Fruit fly (Drosophila melanogaster) whole organism, embryonic: ENCODE data around the gene TBC1D16.

ENCODE experiments used
- Bgb ChIP-seq: fragments of 200-800 bp; sonication (Bioruptor generic); IDR thresholded peaks from 2 replicates; pipeline ENCODE4 v1.3.6; 2022; ENCODE audit warnings: missing biosample characterization, missing genetic modification characterization; ENCODE audit not compliant: partially characterized antibody
- CG1024 ChIP-seq: fragments of 200-800 bp; sonication (Bioruptor generic); IDR thresholded peaks from 2 replicates; pipeline ENCODE4 v1.3.6; 2022; ENCODE audit warnings: missing biosample characterization, missing genetic modification characterization
- CG10274 ChIP-seq: fragments of 200-800 bp; sonication (Bioruptor generic); optimal IDR thresholded peaks from 3 replicates; lab custom pipeline; 2017; ENCODE audit warnings: missing biosample characterization, mild to moderate bottlenecking, missing genetic modification characterization
- CG14965 ChIP-seq: fragments of 200-800 bp; sonication (Bioruptor generic); optimal IDR thresholded peaks from 2 replicates; lab custom pipeline; 2016; ENCODE audit warnings: missing biosample characterization, missing genetic modification characterization, borderline replicate concordance
- CG1529 ChIP-seq: fragments of 200-800 bp; sonication (Bioruptor generic); optimal IDR thresholded peaks from 3 replicates; lab custom pipeline; 2018; ENCODE audit warnings: missing biosample characterization, missing genetic modification characterization
- CG1602 ChIP-seq: fragments of 200-800 bp; sonication (Bioruptor generic); optimal IDR thresholded peaks from 3 replicates; lab custom pipeline; 2016; ENCODE audit warnings: missing biosample characterization, missing genetic modification characterization
- CG16813 ChIP-seq: fragments of 200-800 bp; sonication (Bioruptor generic); IDR thresholded peaks from 3 replicates; pipeline ENCODE4 v1.3.6; 2022; ENCODE audit warnings: missing biosample characterization, missing genetic modification characterization; ENCODE audit not compliant: partially characterized antibody
- CG34376 ChIP-seq: fragments of 200-800 bp; sonication (Bioruptor generic); optimal IDR thresholded peaks from 2 replicates; lab custom pipeline; 2018; ENCODE audit warnings: missing biosample characterization, mild to moderate bottlenecking, missing genetic modification characterization
- CG4404 ChIP-seq: fragments of 200-800 bp; sonication (Bioruptor generic); IDR thresholded peaks from 2 replicates; pipeline ENCODE4 v1.3.6; 2022; ENCODE audit warnings: missing biosample characterization, missing genetic modification characterization
- CG4617 ChIP-seq: fragments of 200-800 bp; sonication (Bioruptor generic); optimal IDR thresholded peaks from 3 replicates; lab custom pipeline; 2016; ENCODE audit warnings: missing biosample characterization, missing genetic modification characterization, borderline replicate concordance
- CG6175 ChIP-seq: fragments of 200-800 bp; sonication (Bioruptor generic); IDR thresholded peaks from 3 replicates; pipeline ENCODE4 v1.3.6; 2022; ENCODE audit warnings: missing biosample characterization, missing genetic modification characterization
- CG6791 ChIP-seq: fragments of 200-800 bp; sonication (Bioruptor generic); IDR thresholded peaks from 3 replicates; pipeline ENCODE4 v1.3.6; 2022; ENCODE audit warnings: missing biosample characterization, missing genetic modification characterization; ENCODE audit not compliant: partially characterized antibody
- CG7556 ChIP-seq: fragments of 200-800 bp; sonication (Bioruptor generic); optimal IDR thresholded peaks from 2 replicates; lab custom pipeline; 2017; ENCODE audit warnings: missing biosample characterization, mild to moderate bottlenecking, missing genetic modification characterization
- CG8281 ChIP-seq: fragments of 200-800 bp; sonication (Bioruptor generic); optimal IDR thresholded peaks from 2 replicates; lab custom pipeline; 2018; ENCODE audit warnings: missing biosample characterization, mild to moderate bottlenecking, missing genetic modification characterization, moderate library complexity
- CTCF ChIP-seq: fragments of 200-800 bp; sonication (Bioruptor generic); optimal IDR thresholded peaks from 2 replicates; lab custom pipeline; 2017; ENCODE audit warnings: missing biosample characterization, mild to moderate bottlenecking, missing genetic modification characterization, moderate library complexity
- CkIIα-i1 ChIP-seq: fragments of 200-800 bp; sonication (Bioruptor generic); IDR thresholded peaks from 2 replicates; pipeline ENCODE4 v1.3.6; 2022; ENCODE audit warnings: missing biosample characterization, missing genetic modification characterization
- Dek ChIP-seq: fragments of 200-800 bp; sonication (Bioruptor generic); optimal IDR thresholded peaks from 3 replicates; lab custom pipeline; 2019; ENCODE audit warnings: missing biosample characterization, mild to moderate bottlenecking, missing genetic modification characterization, moderate library complexity
- Drgx ChIP-seq: fragments of 200-800 bp; sonication (Bioruptor generic); IDR thresholded peaks from 2 replicates; pipeline ENCODE4 v1.3.6; 2022; ENCODE audit warnings: missing biosample characterization, missing genetic modification characterization
- Nf-YA ChIP-seq: fragments of 200-800 bp; sonication (Bioruptor generic); IDR thresholded peaks from 2 replicates; pipeline ENCODE4 v1.3.6; 2022; ENCODE audit warnings: missing biosample characterization, missing genetic modification characterization
- Nf-YB ChIP-seq: fragments of 200-800 bp; sonication (Bioruptor generic); optimal IDR thresholded peaks from 3 replicates; lab custom pipeline; 2019; ENCODE audit warnings: missing biosample characterization, mild to moderate bottlenecking, missing genetic modification characterization, moderate library complexity
- Rfx ChIP-seq: fragments of 200-800 bp; sonication (Bioruptor generic); IDR thresholded peaks from 2 replicates; pipeline ENCODE4 v1.3.6; 2022; ENCODE audit warnings: missing biosample characterization, missing genetic modification characterization
- Six4 ChIP-seq: fragments of 200-800 bp; sonication (Bioruptor generic); optimal IDR thresholded peaks from 2 replicates; lab custom pipeline; 2016; ENCODE audit warnings: missing biosample characterization, missing genetic modification characterization
- Sry-β ChIP-seq: fragments of 200-800 bp; sonication (Bioruptor generic); optimal IDR thresholded peaks from 2 replicates; lab custom pipeline; 2018; ENCODE audit warnings: missing biosample characterization, mild to moderate bottlenecking, missing genetic modification characterization, moderate library complexity
- Trl ChIP-seq, 3 experiments: fragments of >200 bp in 2 of 3; fragments of 200-800 bp in 1 of 3; sonication (Bioruptor generic) in 1 of 3; optimal IDR thresholded peaks; 2 replicates in 1 of 3; 3 replicates in 2 of 3; lab custom pipeline; 2016 to 2017; ENCODE audit warnings: missing biosample characterization in 1 of 3, missing genetic modification characterization in 1 of 3
- Usf ChIP-seq: fragments of 200-800 bp; sonication (Bioruptor generic); optimal IDR thresholded peaks from 2 replicates; lab custom pipeline; 2017; ENCODE audit warnings: missing genotype, missing biosample characterization, missing genetic modification characterization
- ab ChIP-seq: fragments of 200-800 bp; sonication (Bioruptor generic); optimal IDR thresholded peaks from 2 replicates; lab custom pipeline; 2016; ENCODE audit warnings: missing biosample characterization, missing genetic modification characterization
- al ChIP-seq: fragments of 200-800 bp; sonication (Bioruptor generic); IDR thresholded peaks from 2 replicates; pipeline ENCODE4 v1.3.6; 2022; ENCODE audit warnings: missing biosample characterization, missing genetic modification characterization
- bcd ChIP-seq: fragments of 200-800 bp; sonication (Bioruptor generic); optimal IDR thresholded peaks from 2 replicates; lab custom pipeline; 2017; ENCODE audit warnings: missing biosample characterization, mild to moderate bottlenecking, missing genetic modification characterization
- br ChIP-seq: fragments of >200 bp; optimal IDR thresholded peaks from 2 replicates; lab custom pipeline; 2017
- btn ChIP-seq: fragments of 200-800 bp; sonication (Bioruptor generic); optimal IDR thresholded peaks from 2 replicates; lab custom pipeline; 2016; ENCODE audit warnings: missing biosample characterization, missing genetic modification characterization
- ci ChIP-seq: fragments of 200-800 bp; sonication (Bioruptor generic); IDR thresholded peaks from 3 replicates; pipeline ENCODE4 v1.3.6; 2022; ENCODE audit warnings: missing biosample characterization, missing genetic modification characterization
- corto ChIP-seq: fragments of 200-800 bp; sonication (Bioruptor generic); optimal IDR thresholded peaks from 2 replicates; lab custom pipeline; 2016; ENCODE audit warnings: missing biosample characterization, mild to moderate bottlenecking, missing genetic modification characterization, moderate library complexity
- dan ChIP-seq: fragments of 200-800 bp; sonication (Bioruptor generic); IDR thresholded peaks from 2 replicates; pipeline ENCODE4 v1.3.6; 2022; ENCODE audit warnings: missing biosample characterization, missing genetic modification characterization
- dpn ChIP-seq, 2 experiments: fragments of 200-800 bp; sonication (Bioruptor generic); optimal IDR thresholded peaks; 3 replicates each; lab custom pipeline; 2016; ENCODE audit warnings: missing biosample characterization in 2 of 2, missing genetic modification characterization in 2 of 2
- exex ChIP-seq: fragments of 200-800 bp; sonication (Bioruptor generic); optimal IDR thresholded peaks from 4 replicates; lab custom pipeline; 2018; ENCODE audit warnings: missing biosample characterization, mild to moderate bottlenecking, missing genetic modification characterization, moderate library complexity
- fd96Cb ChIP-seq: fragments of 200-800 bp; sonication (Bioruptor generic); optimal IDR thresholded peaks from 2 replicates; lab custom pipeline; 2018; ENCODE audit warnings: missing biosample characterization, mild to moderate bottlenecking, missing genetic modification characterization, moderate library complexity
- gcm2 ChIP-seq: fragments of 200-800 bp; sonication (Bioruptor generic); optimal IDR thresholded peaks from 2 replicates; lab custom pipeline; 2016; ENCODE audit warnings: missing biosample characterization, missing genetic modification characterization
- ham ChIP-seq: fragments of 200-800 bp; sonication (Bioruptor generic); IDR thresholded peaks from 2 replicates; pipeline ENCODE4 v1.3.6; 2022; ENCODE audit warnings: missing biosample characterization, missing genetic modification characterization
- hth ChIP-seq: fragments of >200 bp; optimal IDR thresholded peaks from 2 replicates; lab custom pipeline; 2017; ENCODE audit warnings: inconsistent platforms
- insv ChIP-seq, 2 experiments: fragments of 200-800 bp; sonication (Bioruptor generic); optimal IDR thresholded peaks; 3 replicates each; lab custom pipeline; 2016 to 2018; ENCODE audit warnings: missing biosample characterization in 2 of 2, missing genetic modification characterization in 2 of 2
- inv ChIP-seq: fragments of 200-800 bp; sonication (Bioruptor generic); IDR thresholded peaks from 2 replicates; pipeline ENCODE4 v1.3.6; 2022; ENCODE audit warnings: missing biosample characterization, missing genetic modification characterization; ENCODE audit not compliant: partially characterized antibody
- klu ChIP-seq: fragments of 200-800 bp; sonication (Bioruptor generic); IDR thresholded peaks from 2 replicates; pipeline ENCODE4 v1.3.6; 2022; ENCODE audit warnings: missing biosample characterization, missing genetic modification characterization
- mirr ChIP-seq: fragments of 200-800 bp; sonication (Bioruptor generic); optimal IDR thresholded peaks from 3 replicates; lab custom pipeline; 2018; ENCODE audit warnings: missing biosample characterization, mild to moderate bottlenecking, missing genetic modification characterization
- nau ChIP-seq: fragments of 200-800 bp; sonication (Bioruptor generic); optimal IDR thresholded peaks from 3 replicates; lab custom pipeline; 2017; ENCODE audit warnings: missing biosample characterization, mild to moderate bottlenecking, missing genetic modification characterization, missing genetic modification reagents
- pb ChIP-seq: fragments of 200-800 bp; sonication (Bioruptor generic); optimal IDR thresholded peaks from 3 replicates; lab custom pipeline; 2016; ENCODE audit warnings: missing biosample characterization, missing genetic modification characterization
- pzg ChIP-seq: fragments of 200-800 bp; sonication (Bioruptor generic); optimal IDR thresholded peaks from 3 replicates; lab custom pipeline; 2018; ENCODE audit warnings: missing biosample characterization, mild to moderate bottlenecking, missing genetic modification characterization, moderate library complexity
- sqz ChIP-seq: fragments of 200-800 bp; sonication (Bioruptor generic); optimal IDR thresholded peaks from 3 replicates; lab custom pipeline; 2018; ENCODE audit warnings: missing biosample characterization, mild to moderate bottlenecking, missing genetic modification characterization
- trh ChIP-seq: fragments of 200-800 bp; sonication (Bioruptor generic); optimal IDR thresholded peaks from 2 replicates; lab custom pipeline; 2016; ENCODE audit warnings: missing biosample characterization, missing genetic modification characterization
- z ChIP-seq: fragments of 200-800 bp; sonication (Bioruptor generic); IDR thresholded peaks from 3 replicates; pipeline ENCODE4 v1.3.6; 2022; ENCODE audit warnings: missing biosample characterization, missing genetic modification characterization

Gene TBC1D16

DNA sequence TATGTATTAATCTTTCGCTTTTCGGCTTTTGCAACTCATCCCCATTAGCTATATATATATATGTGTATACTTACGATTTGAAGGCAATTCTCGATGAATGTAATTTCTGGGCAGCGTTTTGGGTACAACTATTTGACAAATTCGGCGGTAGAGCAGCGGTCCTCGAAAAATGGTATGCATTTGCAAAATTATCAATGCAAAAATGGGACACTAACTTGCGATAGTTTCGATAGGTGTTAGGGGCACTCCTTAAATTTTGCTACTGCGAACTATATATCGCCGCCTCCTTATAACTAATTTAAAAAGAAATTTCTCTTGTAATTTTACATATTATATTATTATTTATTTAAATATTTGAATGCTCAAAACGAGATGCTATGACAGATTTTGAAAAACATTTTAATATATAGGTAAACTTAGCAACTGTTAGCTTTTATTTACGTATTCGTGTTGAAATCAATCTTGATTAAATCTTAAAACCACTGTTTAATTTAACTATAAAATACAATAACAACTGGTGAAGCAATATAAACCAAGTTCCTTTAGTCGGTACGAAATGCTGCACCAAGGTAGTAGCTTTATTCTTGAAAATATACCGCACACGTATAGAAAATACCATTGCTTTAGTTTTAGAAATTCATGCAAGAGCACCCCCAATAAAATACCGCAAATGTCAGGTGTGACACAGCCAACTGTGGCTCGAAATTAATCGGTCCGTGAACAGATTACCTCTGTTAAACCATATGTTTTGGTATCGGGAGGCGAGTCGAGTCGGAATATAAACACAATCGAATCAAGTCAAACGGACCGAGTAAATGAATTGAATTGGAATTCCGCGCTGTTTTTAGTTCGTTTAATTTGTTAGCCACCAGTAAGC, 22.0 kb downstream of the TBC1D16 start, which contains the start of the genes CG5355 and Klp31E (continued):
- TF ChIP-seq Nf-YA (GFP tag; lab: Robert Waterston, UW) (no peak), br (no peak), insv (GFP tag; optimal IDR thresholded peaks at IDR 0.05; lab: Kevin White, UChicago) (peak in 1 of 2 experiments; percentile 26), CG1024 (GFP tag; lab: Robert Waterston, UW) (0 out of 2 replicates have a peak, but pooled peaks have one; percentile 27), nau (GFP tag; lab: Kevin White, UChicago) (no peak), Sry-β (GFP tag; lab: Kevin White, UChicago) (peak; percentile 29), CG6791 (GFP tag; lab: Robert Waterston, UW) (peak; percentile 57; the same call in 1 of the 3 replicates), dan (GFP tag; lab: Robert Waterston, UW) (no peak), CG8281 (no peak), klu (GFP tag; lab: Robert Waterston, UW) (no peak), CG7556 (peak; percentile 84), inv (GFP tag; lab: Robert Waterston, UW) (peak; percentile 57), Usf (GFP tag; lab: Kevin White, UChicago) (peak; percentile 71), Bgb (GFP tag; lab: Robert Waterston, UW) (peak; percentile 63), CkIIα-i1 (no peak), CG16813 (peak; percentile 68), trh (GFP tag; lab: Kevin White, UChicago) (peak; percentile 13), CTCF (GFP tag; lab: Kevin White, UChicago) (no peak), Drgx (GFP tag; lab: Robert Waterston, UW) (peak; percentile 37), z (no peak), al (0 out of 2 replicates have a peak, but pooled peaks have one; percentile 16), hth (no peak), Trl (optimal IDR thresholded peaks at IDR 0.05; lab: Kevin White, UChicago) (no peak), Trl (GFP tag; optimal IDR thresholded peaks at IDR 0.05; lab: Kevin White, UChicago) (no peak), exex (tag; lab: Kevin White, UChicago) (peak; percentile 46), sqz (no peak), Six4 (GFP tag; lab: Kevin White, UChicago) (peak; percentile 61), Rfx (GFP tag; lab: Robert Waterston, UW) (peak; percentile 53), gcm2 (GFP tag; lab: Kevin White, UChicago) (peak; percentile 35), bcd (peak; percentile 72), CG1602 (GFP tag; lab: Kevin White, UChicago) (peak; percentile 68), pb (GFP tag; lab: Kevin White, UChicago) (peak; percentile 10), corto (no peak), mirr (no peak), ci (GFP tag; lab: Robert Waterston, UW) (peak; percentile 59; the same call in 2 of the 3 replicates), CG6175 (GFP tag; lab: Robert Waterston, UW) (no peak), CG10274 (GFP tag; lab: Kevin White, UChicago) (peak; percentile 1), CG1529 (GFP tag; lab: Kevin White, UChicago) (peak; percentile 1), ham (no peak), CG14965 (GFP tag; lab: Kevin White, UChicago) (no peak), pzg (peak; percentile 61), CG34376 (GFP tag; lab: Kevin White, UChicago) (no peak), btn (GFP tag; lab: Kevin White, UChicago) (no peak), Nf-YB (peak; percentile 50), fd96Cb (peak; percentile 64), CG4617 (peak; percentile 6), ab (GFP tag; lab: Kevin White, UChicago) (no peak), Dek (tag; lab: Kevin White, UChicago) (no peak), dpn (GFP tag; optimal IDR thresholded peaks at IDR 0.05; lab: Kevin White, UChicago) (peak; percentile 37 to 41), CG4404 (GFP tag; lab: Robert Waterston, UW) (no peak; the same call in 1 of the 2 replicates)
